Worm (Caenorhabditis elegans): ENCODE results near the gene mog-3.

ce11 chrIII:5280228-5280627 lies 28.2 kb upstream of the mog-3 start:
- TF ChIP-seq mes-2 (tag; optimal IDR thresholded peaks at IDR 0.05; ENCODE audit: poor library complexity, severe bottlenecking): no peak
- no peak for TF ChIP-seq lin-13 (GFP tag; optimal IDR thresholded peaks at IDR 0.05)
- TF ChIP-seq R02D3.7 (tag; optimal IDR thresholded peaks at IDR 0.05): no peak
- no peak for TF ChIP-seq nhr-237 (tag; optimal IDR thresholded peaks at IDR 0.05)
- no peak for TF ChIP-seq F37D6.2 (tag; optimal IDR thresholded peaks at IDR 0.05)
- TF ChIP-seq ama-1 (optimal IDR thresholded peaks at IDR 0.05): no peak
